Worm (Caenorhabditis elegans) whole organism, midembryonic: Measurements from ENCODE around the gene cox-17.

ENCODE experiments used
- flt-1 ChIP-seq: fragments of 200-800 bp; sonication (Bioruptor generic); IDR thresholded peaks from 2 replicates; pipeline ENCODE4 v1.3.6; 2022; ENCODE audit warnings: missing genetic modification characterization, missing compliant biosample characterization
- klf-2 ChIP-seq: fragments of 200-800 bp; sonication (Bioruptor generic); conservative IDR thresholded peaks from 2 replicates; pipeline ENCODE4 v1.3.6; 2022; ENCODE audit warnings: missing genetic modification reagents, missing genetic modification characterization, missing compliant biosample characterization
- med-1 ChIP-seq: sonication (generic microtip); optimal IDR thresholded peaks from 2 replicates; lab custom pipeline; 2017; ENCODE audit warnings: missing genetic modification characterization, mild to moderate bottlenecking, missing compliant biosample characterization, antibody characterized with exemption, missing genetic modification reagents; ENCODE audit not compliant: insufficient read depth
- ref-1 ChIP-seq: fragments of 200-800 bp; sonication (Bioruptor generic); conservative IDR thresholded peaks from 2 replicates; pipeline ENCODE4 v1.3.6; 2022; ENCODE audit warnings: missing genetic modification reagents, missing genetic modification characterization, missing compliant biosample characterization

ce11 chrIII:180963-181362 lies 9.8 kb upstream of the cox-17 start, which contains the start of gene F40G9.5:
- no peak for TF ChIP-seq flt-1 (GFP tag; lab: Robert Waterston, UW)
- no peak for TF ChIP-seq klf-2
- no peak for TF ChIP-seq ref-1 (GFP tag; lab: Robert Waterston, UW)
- TF ChIP-seq med-1 (GFP tag; lab: Kevin White, UChicago): no peak
